Worm (Caenorhabditis elegans): ENCODE results near the gene T06A1.5.

DNA sequence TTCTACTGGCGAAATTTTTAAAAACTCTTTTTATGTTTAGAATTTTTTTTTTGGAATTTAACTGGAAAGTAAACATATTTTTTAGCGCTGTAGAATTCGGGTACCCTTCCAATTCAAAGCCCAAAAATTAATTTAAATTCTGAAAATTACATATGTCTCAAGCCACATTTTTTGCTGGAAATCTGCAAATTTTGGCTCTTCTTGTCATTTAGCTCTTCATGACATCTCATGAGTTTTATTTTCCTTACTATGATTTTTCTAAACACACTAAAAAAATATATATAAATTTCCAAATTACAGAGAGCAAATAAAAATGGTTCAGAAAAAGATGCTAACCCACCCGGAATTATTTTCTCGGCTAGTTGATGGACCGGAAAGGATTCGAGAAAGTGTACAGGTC lies 42.2 kb downstream of the T06A1.5 start, which contains the start of gene acs-3:
- no peak for TF ChIP-seq nhr-237 (tag; optimal IDR thresholded peaks at IDR 0.05)
- no peak for TF ChIP-seq ama-1 (optimal IDR thresholded peaks at IDR 0.05)
- TF ChIP-seq snpc-4 (tag; optimal IDR thresholded peaks at IDR 0.05), result no peak
- TF ChIP-seq unc-62 (GFP tag; optimal IDR thresholded peaks at IDR 0.05 in 1 of 2), result peak in 1 of 2 experiments; percentile 41
- TF ChIP-seq unc-62 (tag; optimal IDR thresholded peaks at IDR 0.05), result no peak
- no peak for TF ChIP-seq F49E8.2 (tag; optimal IDR thresholded peaks at IDR 0.05; ENCODE audit: borderline replicate concordance)
- TF ChIP-seq zfp-2 (tag; optimal IDR thresholded peaks at IDR 0.05), result no peak
- TF ChIP-seq nhr-77 (tag; optimal IDR thresholded peaks at IDR 0.05), result no peak
- no peak for TF ChIP-seq lin-15B (tag; optimal IDR thresholded peaks at IDR 0.05)
